Worm (Caenorhabditis elegans): ENCODE data around the gene F37C4.8.

DNA sequence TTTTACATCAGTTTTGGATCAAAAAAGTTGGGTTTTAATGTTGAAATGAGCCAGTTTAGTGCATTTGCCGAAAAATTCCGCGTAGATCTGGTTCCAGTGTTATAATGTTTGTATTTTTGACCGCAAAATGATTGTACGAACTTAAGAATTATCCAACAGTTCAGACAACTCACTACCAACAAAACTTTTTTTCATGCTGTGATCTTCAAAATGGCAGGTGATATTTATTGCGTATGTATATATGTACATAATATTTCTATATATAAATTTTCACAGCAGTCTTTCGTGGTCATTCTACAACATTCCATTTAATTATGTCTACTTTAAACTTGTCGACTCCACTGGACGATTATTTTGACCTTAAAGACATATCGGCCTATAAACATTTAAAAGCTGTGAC is 34.3 kb upstream of the F37C4.8 start, which contains the start of gene srz-20:
- TF ChIP-seq unc-39 (tag; optimal IDR thresholded peaks at IDR 0.05) (no peak), snpc-4 (tag; optimal IDR thresholded peaks at IDR 0.05) (no peak), ces-1 (GFP tag; optimal IDR thresholded peaks at IDR 0.05) (no peak), mab-5 (tag; optimal IDR thresholded peaks at IDR 0.05) (no peak), mls-2 (tag; optimal IDR thresholded peaks at IDR 0.05) (no peak), lin-13 (tag; optimal IDR thresholded peaks at IDR 0.05) (no peak), ham-2 (GFP tag; optimal IDR thresholded peaks at IDR 0.05) (no peak)
